Fruit fly (Drosophila melanogaster) whole organism, adult: ENCODE results near the gene CG7910.
A peak's percentile ranks its signal among the peaks of the same experiment; 100 is the strongest.

ENCODE experiments used
- CG11617 ChIP-seq: fragments of 200-800 bp; sonication (Bioruptor generic); optimal IDR thresholded peaks from 2 replicates; lab custom pipeline; 2017; ENCODE audit warnings: mild to moderate bottlenecking, missing biosample characterization, missing genetic modification reagents, missing genetic modification characterization
- CG12768 ChIP-seq: fragments of 200-800 bp; sonication (Bioruptor generic); optimal IDR thresholded peaks from 2 replicates; lab custom pipeline; 2017; ENCODE audit warnings: missing biosample characterization, missing genetic modification characterization, mild to moderate bottlenecking, moderate library complexity, missing genetic modification reagents
- CG14711 ChIP-seq: fragments of 200-800 bp; sonication (Bioruptor generic); optimal IDR thresholded peaks from 2 replicates; lab custom pipeline; 2018; ENCODE audit warnings: missing biosample characterization, mild to moderate bottlenecking, missing genetic modification characterization, moderate library complexity
- CG1620 ChIP-seq: fragments of 200-800 bp; sonication (Bioruptor generic); optimal IDR thresholded peaks from 2 replicates; lab custom pipeline; 2016; ENCODE audit warnings: missing biosample characterization, missing genetic modification characterization
- CG33017 ChIP-seq: fragments of 200-800 bp; sonication (Bioruptor generic); optimal IDR thresholded peaks from 2 replicates; lab custom pipeline; 2018; ENCODE audit warnings: missing biosample characterization, mild to moderate bottlenecking, missing genetic modification characterization, moderate library complexity
- CG5204 ChIP-seq: fragments of 200-800 bp; sonication (Bioruptor generic); optimal IDR thresholded peaks from 2 replicates; lab custom pipeline; 2016; ENCODE audit warnings: missing biosample characterization, missing genetic modification characterization
- CG7045 ChIP-seq: fragments of 200-800 bp; sonication (Bioruptor generic); optimal IDR thresholded peaks from 2 replicates; lab custom pipeline; 2017; ENCODE audit warnings: missing biosample characterization, mild to moderate bottlenecking, missing genetic modification characterization
- CG7101 ChIP-seq: fragments of 200-800 bp; sonication (Bioruptor generic); optimal IDR thresholded peaks from 2 replicates; lab custom pipeline; 2018; ENCODE audit warnings: missing biosample characterization, mild to moderate bottlenecking, missing genetic modification characterization, moderate library complexity
- Clk ChIP-seq: fragments of 200-800 bp; sonication (Bioruptor generic); optimal IDR thresholded peaks from 2 replicates; lab custom pipeline; 2017; ENCODE audit warnings: missing biosample characterization, missing genetic modification characterization
- Crg-1 ChIP-seq: fragments of 200-800 bp; sonication (Bioruptor generic); optimal IDR thresholded peaks from 2 replicates; lab custom pipeline; 2016; ENCODE audit warnings: missing biosample characterization, missing genetic modification characterization
- Hr96 ChIP-seq: fragments of 200-800 bp; sonication (Bioruptor generic); optimal IDR thresholded peaks from 2 replicates; lab custom pipeline; 2016; ENCODE audit warnings: missing biosample characterization, missing genetic modification characterization
- Mnt ChIP-seq: fragments of 200-800 bp; sonication (Bioruptor generic); optimal IDR thresholded peaks from 2 replicates; lab custom pipeline; 2016; ENCODE audit warnings: missing biosample characterization, mild to moderate bottlenecking, missing genetic modification characterization
- bab1 ChIP-seq: fragments of 200-800 bp; sonication (Bioruptor generic); optimal IDR thresholded peaks from 3 replicates; lab custom pipeline; 2019; ENCODE audit warnings: missing biosample characterization, mild to moderate bottlenecking, missing genetic modification characterization, moderate library complexity
- cic ChIP-seq: fragments of 200-800 bp; sonication (Bioruptor generic); optimal IDR thresholded peaks from 2 replicates; lab custom pipeline; 2017; ENCODE audit warnings: missing biosample characterization, mild to moderate bottlenecking, missing genetic modification characterization, moderate library complexity
- cnc ChIP-seq, 2 experiments: fragments of >200 bp; optimal IDR thresholded peaks; 2 replicates each; lab custom pipeline; 2017
- kay ChIP-seq: fragments of 200-800 bp; sonication (Bioruptor generic); peaks from one replicate; lab custom pipeline; 2016; ENCODE audit warnings: missing biosample characterization, missing genetic modification characterization, borderline replicate concordance
- ovo ChIP-seq: fragments of 200-800 bp; sonication (Bioruptor generic); optimal IDR thresholded peaks from 2 replicates; lab custom pipeline; 2016; ENCODE audit warnings: missing biosample characterization, missing genetic modification characterization
- pad ChIP-seq: fragments of 200-800 bp; sonication (Bioruptor generic); optimal IDR thresholded peaks from 3 replicates; lab custom pipeline; 2017; ENCODE audit warnings: missing biosample characterization, missing genetic modification characterization, mild to moderate bottlenecking, moderate library complexity, missing genetic modification reagents
- tj ChIP-seq: fragments of 200-800 bp; sonication (Bioruptor generic); optimal IDR thresholded peaks from 3 replicates; lab custom pipeline; 2017; ENCODE audit warnings: missing biosample characterization, mild to moderate bottlenecking, missing genetic modification characterization, moderate library complexity
- toe ChIP-seq: fragments of 200-800 bp; sonication (Bioruptor generic); optimal IDR thresholded peaks from 2 replicates; lab custom pipeline; 2016; ENCODE audit warnings: missing biosample characterization, missing genetic modification characterization

The CG7910 gene

DNA sequence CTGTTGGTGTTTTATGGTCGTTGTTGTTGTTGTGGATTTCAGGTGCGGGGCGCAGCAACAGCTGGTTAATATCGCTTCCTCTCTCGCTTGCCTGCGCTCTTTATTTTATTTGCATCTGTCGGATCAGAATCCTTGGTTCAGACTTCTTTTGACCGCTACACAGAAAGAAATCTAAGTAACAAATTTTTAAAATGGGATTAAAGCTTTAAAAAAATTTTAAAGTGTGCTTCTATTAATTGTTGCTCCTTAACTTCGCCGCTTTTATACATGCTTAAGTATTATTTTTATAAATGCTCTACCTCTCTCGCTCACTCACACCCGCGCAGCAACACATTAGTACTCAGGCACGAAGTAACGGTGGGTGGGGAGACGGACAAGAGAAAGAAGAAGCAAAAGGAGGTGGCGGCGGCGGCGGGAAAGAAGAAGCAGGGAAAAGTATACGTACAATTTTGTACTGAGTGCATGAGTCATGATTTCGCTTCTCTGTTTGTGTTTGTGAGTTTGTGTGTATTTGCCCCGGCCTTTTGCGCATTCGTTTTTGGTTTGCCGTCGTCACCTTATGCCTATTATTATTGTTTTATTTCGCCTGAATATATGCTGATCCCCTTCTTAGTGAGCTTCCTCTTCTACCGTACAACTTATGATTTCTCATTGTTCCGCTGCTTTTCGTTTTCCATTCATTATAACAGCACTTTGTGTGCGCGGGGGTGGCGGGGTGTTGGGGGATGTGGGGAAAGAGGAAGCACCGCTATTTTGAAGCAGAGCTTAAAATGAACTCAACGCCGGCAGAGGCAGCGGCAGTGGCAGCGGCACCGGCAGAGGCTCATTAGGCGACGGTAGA lies 27.0 kb downstream of the CG7910 start:
- TF ChIP-seq CG12768 (GFP tag; lab: Kevin White, UChicago): peak; percentile 71
- peak; percentile 83 for TF ChIP-seq ovo (GFP tag; lab: Kevin White, UChicago)
- peak; percentile 27 for TF ChIP-seq bab1 (GFP tag; lab: Kevin White, UChicago)
- TF ChIP-seq CG33017: peak; percentile 59
- no peak for TF ChIP-seq CG5204 (GFP tag; lab: Kevin White, UChicago)
- peak; percentile 99 for TF ChIP-seq pad (GFP tag; lab: Kevin White, UChicago)
- peak; percentile 61 for TF ChIP-seq CG7101 (tag; lab: Kevin White, UChicago)
- peak; percentile 29 for TF ChIP-seq CG11617 (GFP tag; lab: Kevin White, UChicago)
- peak; percentile 70 for TF ChIP-seq Hr96 (GFP tag; lab: Kevin White, UChicago)
- peak; percentile 68 for TF ChIP-seq Mnt
- no peak for TF ChIP-seq cnc (optimal IDR thresholded peaks at IDR 0.05; lab: Kevin White, UChicago)
- TF ChIP-seq cic (GFP tag; lab: Kevin White, UChicago): peak; percentile 71
- peak; percentile 27 for TF ChIP-seq toe
- TF ChIP-seq Clk (GFP tag; lab: Kevin White, UChicago): no peak
- TF ChIP-seq CG14711 (tag; lab: Kevin White, UChicago): peak; percentile 53
- TF ChIP-seq CG7045: peak; percentile 51
- TF ChIP-seq Crg-1 (GFP tag; lab: Kevin White, UChicago): no peak
- peak; percentile 88 for TF ChIP-seq tj
- peak; percentile 95 for TF ChIP-seq kay (GFP tag; lab: Kevin White, UChicago)
- peak; percentile 62 for TF ChIP-seq CG1620 (GFP tag; lab: Kevin White, UChicago)

DNA sequence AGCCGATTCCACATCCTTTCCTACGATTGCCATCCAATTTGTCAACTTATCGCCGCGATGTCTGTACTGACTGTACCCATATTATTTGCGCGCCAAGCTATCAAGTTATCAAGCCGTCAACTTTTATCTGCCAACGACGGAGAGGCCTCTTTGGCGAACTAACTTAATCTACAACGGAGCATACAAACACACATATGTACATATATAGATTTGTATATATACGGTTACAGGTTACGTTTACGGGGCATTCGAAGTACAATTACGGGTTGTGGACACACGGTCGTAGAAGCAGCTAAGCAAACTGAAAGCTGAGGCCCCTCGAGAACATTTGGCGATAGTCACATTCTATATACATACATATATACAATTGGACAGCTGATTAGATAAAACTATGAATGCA lies 28.2 kb downstream of the CG7910 start:
- TF ChIP-seq kay (GFP tag; lab: Kevin White, UChicago) (peak; percentile 96), Mnt (peak; percentile 77), tj (no peak), ovo (GFP tag; lab: Kevin White, UChicago) (peak; percentile 76), pad (GFP tag; lab: Kevin White, UChicago) (peak; percentile 17), bab1 (GFP tag; lab: Kevin White, UChicago) (no peak), cnc (optimal IDR thresholded peaks at IDR 0.05; lab: Kevin White, UChicago) (no peak), cic (GFP tag; lab: Kevin White, UChicago) (peak; percentile 91), Hr96 (GFP tag; lab: Kevin White, UChicago) (peak; percentile 35), CG14711 (tag; lab: Kevin White, UChicago) (no peak), toe (peak; percentile 9), Crg-1 (GFP tag; lab: Kevin White, UChicago) (peak; percentile 31), CG33017 (peak; percentile 50), CG12768 (GFP tag; lab: Kevin White, UChicago) (peak; percentile 67), CG5204 (GFP tag; lab: Kevin White, UChicago) (no peak), CG7045 (peak; percentile 26), CG7101 (tag; lab: Kevin White, UChicago) (peak; percentile 68), CG1620 (GFP tag; lab: Kevin White, UChicago) (no peak), CG11617 (GFP tag; lab: Kevin White, UChicago) (peak; percentile 41), Clk (GFP tag; lab: Kevin White, UChicago) (no peak)

DNA sequence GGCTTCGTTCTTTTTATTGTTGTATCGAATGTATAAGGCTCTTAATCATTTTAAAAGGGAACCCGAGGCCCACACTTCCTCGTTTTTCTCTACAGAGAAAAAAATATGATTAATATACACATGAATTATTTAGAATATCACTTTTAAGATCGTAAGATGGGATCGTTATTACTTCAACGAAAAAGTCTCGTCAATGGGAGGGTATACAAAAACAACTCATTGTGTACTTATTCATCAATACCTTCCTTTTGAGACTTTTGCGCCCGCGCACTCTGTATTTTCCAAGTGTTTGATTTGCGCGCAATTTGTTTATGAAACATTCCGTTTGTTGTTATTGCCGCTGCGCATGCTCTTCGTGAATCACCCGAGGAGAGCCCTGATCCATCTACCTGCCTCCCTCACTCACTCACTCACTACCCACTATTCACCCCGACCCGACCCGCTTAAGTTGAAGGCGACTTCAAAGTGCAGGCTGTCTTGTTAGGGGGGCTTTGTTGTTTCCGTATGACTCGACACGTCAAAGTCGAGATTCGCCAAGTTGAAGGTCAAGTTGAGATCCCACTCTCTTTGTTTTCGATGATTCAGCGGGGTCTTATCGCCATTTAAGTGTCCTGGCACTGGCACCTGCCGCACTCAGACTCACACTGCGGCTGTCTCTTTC lies 29.0 kb downstream of the CG7910 start:
- TF ChIP-seq Hr96 (GFP tag; lab: Kevin White, UChicago) (no peak), bab1 (GFP tag; lab: Kevin White, UChicago) (no peak), toe (no peak), CG7045 (no peak), CG1620 (GFP tag; lab: Kevin White, UChicago) (no peak), CG5204 (GFP tag; lab: Kevin White, UChicago) (no peak), CG33017 (no peak), Mnt (no peak), kay (GFP tag; lab: Kevin White, UChicago) (no peak), CG11617 (GFP tag; lab: Kevin White, UChicago) (no peak), cic (GFP tag; lab: Kevin White, UChicago) (no peak), tj (no peak)

DNA sequence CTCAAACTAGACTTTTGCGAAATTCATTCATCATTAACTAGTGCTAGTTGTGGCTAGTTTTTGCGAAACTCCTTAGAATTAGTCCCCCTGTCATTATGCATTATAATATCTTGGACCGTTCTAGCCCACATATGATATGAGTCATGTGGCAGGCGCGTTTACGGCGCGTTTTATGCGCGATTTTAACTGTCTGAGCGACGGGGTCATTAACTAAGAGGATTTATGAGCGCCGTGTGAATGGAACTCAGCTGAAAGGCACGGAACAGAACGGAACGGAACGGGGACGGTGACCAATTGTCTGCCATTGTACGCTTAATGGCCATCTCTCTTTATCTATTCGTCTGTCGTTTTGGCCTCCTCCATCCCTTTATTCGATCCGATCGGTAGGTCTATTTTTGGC lies 31.0 kb downstream of the CG7910 start:
- no peak for TF ChIP-seq CG11617 (GFP tag; lab: Kevin White, UChicago)
- TF ChIP-seq Hr96 (GFP tag; lab: Kevin White, UChicago): no peak
- TF ChIP-seq CG12768 (GFP tag; lab: Kevin White, UChicago): no peak
- no peak for TF ChIP-seq cic (GFP tag; lab: Kevin White, UChicago)
- TF ChIP-seq kay (GFP tag; lab: Kevin White, UChicago): no peak
- TF ChIP-seq tj: no peak
- no peak for TF ChIP-seq Clk (GFP tag; lab: Kevin White, UChicago)
- TF ChIP-seq cnc (optimal IDR thresholded peaks at IDR 0.05; lab: Kevin White, UChicago): no peak
- no peak for TF ChIP-seq CG14711 (tag; lab: Kevin White, UChicago)
- TF ChIP-seq CG5204 (GFP tag; lab: Kevin White, UChicago): no peak
- no peak for TF ChIP-seq ovo (GFP tag; lab: Kevin White, UChicago)
- no peak for TF ChIP-seq toe
- no peak for TF ChIP-seq Mnt
- TF ChIP-seq pad (GFP tag; lab: Kevin White, UChicago): no peak
- TF ChIP-seq bab1 (GFP tag; lab: Kevin White, UChicago): no peak
